Worm (Caenorhabditis elegans): ENCODE measurements around the gene R02F2.10.

ce11 chrIII:5436306-5436705, 41.8 kb upstream of the R02F2.10 start:
- TF ChIP-seq tbx-37 (GFP tag; conservative IDR thresholded peaks at IDR 0.05): no peak
- TF ChIP-seq ama-1 (optimal IDR thresholded peaks at IDR 0.05): no peak
- TF ChIP-seq ceh-13 (GFP tag; optimal IDR thresholded peaks at IDR 0.05): no peak
- no peak for TF ChIP-seq flt-1 (GFP tag; IDR thresholded peaks at IDR 0.05)
- TF ChIP-seq ceh-36 (tag; optimal IDR thresholded peaks at IDR 0.05): no peak
- no peak for TF ChIP-seq pes-1 (GFP tag; IDR thresholded peaks at IDR 0.05)
- no peak for TF ChIP-seq F13C5.2 (tag; optimal IDR thresholded peaks at IDR 0.05)
